Comparison of ENCODE assay signal across 1 worm cellular context in genomic region chrIV:8866092-8866491, ce11.
TF ChIP-seq lines count a peak whose summit lies in the region.

No protein-coding gene starts in this region.

TF ChIP-seq in whole organism, L1 larva, 84 proteins besides CTCF, POLR2A, EP300 and RAD21 (continued from another document):
- TF ChIP-seq fkh-8 (tag; optimal IDR thresholded peaks at IDR 0.05; lab: Kevin White, UChicago) (no peak), lin-35 (GFP tag; optimal IDR thresholded peaks at IDR 0.05; lab: Kevin White, UChicago) (peak; percentile 50 to 74), lin-15B (tag; optimal IDR thresholded peaks at IDR 0.05; lab: Kevin White, UChicago) (no peak), xbp-1 (tag; optimal IDR thresholded peaks at IDR 0.05; lab: Kevin White, UChicago) (no peak), nhr-12 (tag; optimal IDR thresholded peaks at IDR 0.05; lab: Kevin White, UChicago) (no peak), zag-1 (tag; optimal IDR thresholded peaks at IDR 0.05; lab: Kevin White, UChicago) (no peak), fkh-10 (GFP tag; optimal IDR thresholded peaks at IDR 0.05; lab: Kevin White, UChicago) (no peak), ama-1 (optimal IDR thresholded peaks at IDR 0.05; lab: Kevin White, UChicago) (no peak), ceh-88 (GFP tag; IDR thresholded peaks at IDR 0.05; lab: Robert Waterston, UW) (no peak), mep-1 (tag; optimal IDR thresholded peaks at IDR 0.05; lab: Kevin White, UChicago) (peak; percentile 77), sup-37 (GFP tag; optimal IDR thresholded peaks at IDR 0.05; lab: Kevin White, UChicago) (no peak)
TF ChIP-seq in whole organism, L1 larva: peak in this region for 26.
